Fruit fly (Drosophila melanogaster): Measurements from ENCODE around the gene Sos.

dm6 chr2L:13803805-13804560, 9.6 kb upstream of the Sos start:
- no peak for TF ChIP-seq CG12942 (GFP tag; optimal IDR thresholded peaks at IDR 0.05)
- TF ChIP-seq maf-S (GFP tag; optimal IDR thresholded peaks at IDR 0.05) = no peak
- no peak for TF ChIP-seq ac (GFP tag; optimal IDR thresholded peaks at IDR 0.05)
- TF ChIP-seq CG42726 (GFP tag; IDR thresholded peaks at IDR 0.05; ENCODE audit: partially characterized antibody) = no peak
- no peak for TF ChIP-seq psq (GFP tag; optimal IDR thresholded peaks at IDR 0.05)
- TF ChIP-seq CG8359 (GFP tag; optimal IDR thresholded peaks at IDR 0.05; ENCODE audit: borderline replicate concordance) = no peak
- TF ChIP-seq HLH4C (GFP tag; IDR thresholded peaks at IDR 0.05; ENCODE audit: partially characterized antibody) = no peak
- no peak for TF ChIP-seq unpg (GFP tag; optimal IDR thresholded peaks at IDR 0.05)
- TF ChIP-seq Neu2 (GFP tag; optimal IDR thresholded peaks at IDR 0.05; ENCODE audit: borderline replicate concordance) = no peak
